Worm (Caenorhabditis elegans) whole organism, late embryonic: ENCODE measurements around the gene C18E9.7.

Experiments used
- C08G9.2 ChIP-seq: sonication (generic microtip); optimal IDR thresholded peaks from 2 replicates; lab custom pipeline; 2016; ENCODE audit warnings: mild to moderate bottlenecking, missing genetic modification characterization, moderate library complexity, missing compliant biosample characterization
- C38D4.7 ChIP-seq: fragments of 200-800 bp; sonication (Bioruptor generic); optimal IDR thresholded peaks from 2 replicates; lab custom pipeline; 2018; ENCODE audit warnings: mild to moderate bottlenecking, missing genetic modification characterization, moderate library complexity, missing compliant biosample characterization
- K09A11.1 ChIP-seq: sonication (generic microtip); optimal IDR thresholded peaks from 2 replicates; lab custom pipeline; 2017; ENCODE audit warnings: antibody characterized with exemption, mild to moderate bottlenecking, missing genetic modification characterization, missing compliant biosample characterization; ENCODE audit not compliant: insufficient read depth
- T23F11.4 ChIP-seq: fragments of 200-800 bp; sonication (Bioruptor generic); optimal IDR thresholded peaks from 2 replicates; lab custom pipeline; 2018; ENCODE audit warnings: mild to moderate bottlenecking, missing genetic modification characterization, missing compliant biosample characterization
- Y22D7AL.16 ChIP-seq: sonication (generic microtip); optimal IDR thresholded peaks from 2 replicates; lab custom pipeline; 2016; ENCODE audit warnings: missing genetic modification characterization, missing compliant biosample characterization
- ahr-1 ChIP-seq: sonication (generic microtip); optimal IDR thresholded peaks from 2 replicates; lab custom pipeline; 2016; ENCODE audit warnings: missing genetic modification characterization, missing compliant biosample characterization
- ceh-14 ChIP-seq: sonication (generic microtip); optimal IDR thresholded peaks from 2 replicates; lab custom pipeline; 2016; ENCODE audit warnings: missing genotype, missing genetic modification characterization, missing compliant biosample characterization
- ceh-18 ChIP-seq: sonication (generic microtip); optimal IDR thresholded peaks from 2 replicates; lab custom pipeline; 2016; ENCODE audit warnings: missing genetic modification characterization, missing compliant biosample characterization
- ceh-19 ChIP-seq: fragments of 200-800 bp; sonication (Bioruptor generic); optimal IDR thresholded peaks from 2 replicates; lab custom pipeline; 2018; ENCODE audit warnings: mild to moderate bottlenecking, missing genetic modification characterization, missing compliant biosample characterization
- ceh-30 ChIP-seq: fragments of 150-350 bp; optimal IDR thresholded peaks from 2 replicates; lab custom pipeline; 2014; ENCODE audit warnings: missing biosample characterization, missing genetic modification characterization
- ceh-31 ChIP-seq: sonication (generic microtip); optimal IDR thresholded peaks from 2 replicates; lab custom pipeline; 2016; ENCODE audit warnings: missing genetic modification characterization, missing compliant biosample characterization
- ceh-34 ChIP-seq: sonication (generic microtip); optimal IDR thresholded peaks from 2 replicates; lab custom pipeline; 2016; ENCODE audit warnings: mild to moderate bottlenecking, missing genetic modification characterization, missing compliant biosample characterization
- ceh-48 ChIP-seq: sonication (generic microtip); optimal IDR thresholded peaks from 2 replicates; lab custom pipeline; 2016; ENCODE audit warnings: missing genetic modification characterization, inconsistent platforms, missing compliant biosample characterization
- ceh-6 ChIP-seq: fragments of 200-800 bp; sonication (Bioruptor generic); optimal IDR thresholded peaks from 2 replicates; lab custom pipeline; 2018; ENCODE audit warnings: mild to moderate bottlenecking, missing genetic modification characterization, missing compliant biosample characterization
- dve-1 ChIP-seq: sonication (generic microtip); optimal IDR thresholded peaks from 2 replicates; lab custom pipeline; 2017; ENCODE audit warnings: antibody characterized with exemption, mild to moderate bottlenecking, missing genetic modification characterization, missing compliant biosample characterization
- elt-2 ChIP-seq: sonication (generic microtip); optimal IDR thresholded peaks from 2 replicates; lab custom pipeline; 2016; ENCODE audit warnings: missing genetic modification reagents, missing genetic modification characterization, missing compliant biosample characterization
- elt-4 ChIP-seq: sonication (generic microtip); optimal IDR thresholded peaks from 2 replicates; lab custom pipeline; 2016; ENCODE audit warnings: missing genetic modification characterization, missing compliant biosample characterization
- ets-4 ChIP-seq: sonication (generic microtip); optimal IDR thresholded peaks from 2 replicates; lab custom pipeline; 2016; ENCODE audit warnings: missing genetic modification characterization, missing compliant biosample characterization
- fax-1 ChIP-seq: sonication (generic microtip); optimal IDR thresholded peaks from 2 replicates; lab custom pipeline; 2016; ENCODE audit warnings: missing genotype, missing genetic modification characterization, missing compliant biosample characterization
- fkh-6 ChIP-seq: sonication (generic microtip); optimal IDR thresholded peaks from 2 replicates; lab custom pipeline; 2016; ENCODE audit warnings: missing genetic modification characterization, missing compliant biosample characterization
- hlh-13 ChIP-seq: fragments of 200-800 bp; sonication (Bioruptor generic); optimal IDR thresholded peaks from 2 replicates; lab custom pipeline; 2018; ENCODE audit warnings: mild to moderate bottlenecking, missing genetic modification characterization, missing compliant biosample characterization
- hlh-15 ChIP-seq: sonication (generic microtip); optimal IDR thresholded peaks from 2 replicates; lab custom pipeline; 2016; ENCODE audit warnings: missing genetic modification characterization, missing compliant biosample characterization
- hlh-30 ChIP-seq: sonication (generic microtip); optimal IDR thresholded peaks from 2 replicates; lab custom pipeline; 2017; ENCODE audit warnings: antibody characterized with exemption, missing genetic modification characterization, missing compliant biosample characterization; ENCODE audit not compliant: insufficient read depth
- mec-3 ChIP-seq: sonication (generic microtip); optimal IDR thresholded peaks from 2 replicates; lab custom pipeline; 2016; ENCODE audit warnings: borderline replicate concordance, missing genetic modification characterization, missing compliant biosample characterization
- nfya-1 ChIP-seq: sonication (generic microtip); optimal IDR thresholded peaks from 2 replicates; lab custom pipeline; 2017; ENCODE audit warnings: missing genetic modification characterization, mild to moderate bottlenecking, missing compliant biosample characterization, antibody characterized with exemption, moderate library complexity
- nhr-232 ChIP-seq: sonication (generic microtip); optimal IDR thresholded peaks from 2 replicates; lab custom pipeline; 2016; ENCODE audit warnings: missing genetic modification characterization, missing compliant biosample characterization
- pat-9 ChIP-seq: fragments of 200-800 bp; sonication (Bioruptor generic); optimal IDR thresholded peaks from 2 replicates; lab custom pipeline; 2018; ENCODE audit warnings: mild to moderate bottlenecking, missing genetic modification characterization, moderate library complexity, missing compliant biosample characterization
- pax-1 ChIP-seq: fragments of 150-350 bp; optimal IDR thresholded peaks from 2 replicates; lab custom pipeline; 2014; ENCODE audit warnings: missing biosample characterization, missing genetic modification characterization
- pha-4 ChIP-seq: fragments of 150-350 bp; optimal IDR thresholded peaks from 2 replicates; lab custom pipeline; 2018; ENCODE audit warnings: missing biosample characterization, missing genetic modification reagents, missing genetic modification characterization
- pros-1 ChIP-seq: fragments of 150-350 bp; optimal IDR thresholded peaks from 2 replicates; lab custom pipeline; 2014; ENCODE audit warnings: missing biosample characterization, missing genetic modification reagents, missing genetic modification characterization
- ref-2 ChIP-seq: sonication (generic microtip); optimal IDR thresholded peaks from 2 replicates; lab custom pipeline; 2016; ENCODE audit warnings: missing genetic modification characterization, missing compliant biosample characterization
- sdc-2 ChIP-seq: sonication (generic microtip); optimal IDR thresholded peaks from 2 replicates; lab custom pipeline; 2016; ENCODE audit warnings: missing genotype, missing genetic modification characterization, missing compliant biosample characterization
- sox-2 ChIP-seq: fragments of 200-800 bp; sonication (Bioruptor generic); IDR thresholded peaks from 2 replicates; pipeline ENCODE4 v1.3.6; 2022; ENCODE audit warnings: missing genetic modification reagents, missing genetic modification characterization, missing compliant biosample characterization
- syd-9 ChIP-seq: sonication (generic microtip); optimal IDR thresholded peaks from 2 replicates; lab custom pipeline; 2016; ENCODE audit warnings: mild to moderate bottlenecking, missing genetic modification characterization, moderate library complexity, missing compliant biosample characterization
- ttx-3 ChIP-seq: sonication (generic microtip); optimal IDR thresholded peaks from 2 replicates; lab custom pipeline; 2016; ENCODE audit warnings: missing genetic modification reagents, missing genetic modification characterization, missing compliant biosample characterization
- unc-42 ChIP-seq: sonication (generic microtip); optimal IDR thresholded peaks from 2 replicates; lab custom pipeline; 2016; ENCODE audit warnings: missing genotype, missing genetic modification characterization, missing compliant biosample characterization

Gene C18E9.7

ce11 chrII:9013341-9013740 lies 30.8 kb upstream of the C18E9.7 start:
- TF ChIP-seq ref-2 (tag; lab: Kevin White, UChicago) (peak; percentile 14), C08G9.2 (tag; lab: Kevin White, UChicago) (no peak), ceh-6 (GFP tag; lab: Kevin White, UChicago) (no peak), ceh-18 (tag; lab: Kevin White, UChicago) (peak; percentile 42), hlh-30 (tag; lab: Kevin White, UChicago) (peak; percentile 65), elt-4 (tag; lab: Kevin White, UChicago) (peak; percentile 23), mec-3 (peak; percentile 64), ceh-14 (tag; lab: Kevin White, UChicago) (no peak), T23F11.4 (GFP tag; lab: Kevin White, UChicago) (no peak), dve-1 (no peak), fkh-6 (tag; lab: Kevin White, UChicago) (no peak), ceh-34 (tag; lab: Kevin White, UChicago) (peak; percentile 61), ceh-31 (tag; lab: Kevin White, UChicago) (peak; percentile 9), pros-1 (tag; lab: Kevin White, UChicago) (no peak), elt-2 (tag; lab: Kevin White, UChicago) (no peak), syd-9 (tag; lab: Kevin White, UChicago) (no peak), sdc-2 (peak; percentile 39), ets-4 (no peak), hlh-15 (no peak), ahr-1 (tag; lab: Kevin White, UChicago) (no peak), K09A11.1 (tag; lab: Kevin White, UChicago) (no peak), pax-1 (no peak), nhr-232 (tag; lab: Kevin White, UChicago) (no peak), sox-2 (GFP tag; lab: Robert Waterston, UW) (no peak), C38D4.7 (GFP tag; lab: Kevin White, UChicago) (no peak), fax-1 (tag; lab: Kevin White, UChicago) (no peak), ceh-30 (tag; lab: Kevin White, UChicago) (no peak), pat-9 (tag; lab: Kevin White, UChicago) (no peak)

- TF ChIP-seq Y22D7AL.16 (tag; lab: Kevin White, UChicago) (no peak), ceh-31 (tag; lab: Kevin White, UChicago) (peak; percentile 17), ttx-3 (tag; lab: Kevin White, UChicago) (no peak), fax-1 (tag; lab: Kevin White, UChicago) (no peak), ceh-19 (GFP tag; lab: Kevin White, UChicago) (peak; percentile 15), ceh-18 (tag; lab: Kevin White, UChicago) (no peak), unc-42 (tag; lab: Kevin White, UChicago) (peak; percentile 82), nfya-1 (no peak), ceh-30 (tag; lab: Kevin White, UChicago) (no peak), syd-9 (tag; lab: Kevin White, UChicago) (no peak), hlh-15 (no peak)
Observed at ce11 chrII:9010708-9011107, 28.1 kb upstream of the C18E9.7 start.

DNA sequence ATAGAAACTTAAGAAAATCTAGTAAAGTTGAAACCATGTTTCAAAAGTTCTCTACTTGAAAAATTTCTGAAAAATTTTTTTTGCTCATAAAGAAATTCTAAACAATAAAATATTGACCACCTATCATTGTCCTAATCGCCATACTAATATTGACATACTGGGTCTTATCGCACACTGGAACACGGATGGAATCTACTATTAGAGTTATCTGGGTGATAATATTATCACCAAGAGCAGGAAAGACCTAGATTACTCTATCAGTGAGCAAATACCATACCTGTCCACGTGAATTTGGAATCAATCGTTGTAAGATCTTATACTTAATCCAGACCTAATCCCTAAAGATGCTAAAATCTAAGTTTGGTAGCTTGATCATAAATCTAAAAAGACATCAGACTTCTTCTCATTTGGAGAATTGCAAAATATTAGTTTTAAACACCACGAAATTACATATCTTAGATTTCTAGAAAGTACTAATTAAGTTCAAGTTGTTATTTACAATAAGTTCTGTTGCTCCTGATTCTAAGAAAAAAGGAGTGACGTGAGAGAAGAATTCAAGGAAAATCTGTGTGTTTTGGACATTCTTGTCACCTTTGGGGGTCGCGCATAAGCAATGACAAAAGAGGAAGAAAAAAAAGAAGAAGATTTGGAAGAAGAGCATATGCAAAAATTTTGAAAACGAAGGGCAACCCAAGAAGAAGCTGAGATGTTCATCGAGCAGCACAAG lies 27.6 kb upstream of the C18E9.7 start:
- TF ChIP-seq elt-2 (tag; lab: Kevin White, UChicago) (peak; percentile 98), pha-4 (tag; lab: Kevin White, UChicago) (no peak), dve-1 (peak; percentile 15), hlh-13 (GFP tag; lab: Kevin White, UChicago) (no peak), pax-1 (no peak), ceh-19 (GFP tag; lab: Kevin White, UChicago) (no peak), ceh-18 (tag; lab: Kevin White, UChicago) (no peak), mec-3 (no peak), hlh-15 (no peak), ceh-48 (no peak)
